Fruit fly (Drosophila melanogaster) whole organism, embryonic: ENCODE results near the gene Rrp46.
A peak's percentile ranks its signal among the peaks of the same experiment; 100 is the strongest.

ENCODE experiments used
- Adf1 ChIP-seq: fragments of 200-800 bp; sonication (Bioruptor generic); IDR thresholded peaks from 2 replicates; pipeline ENCODE4 v1.3.6; 2022; ENCODE audit warnings: missing biosample characterization, missing genetic modification characterization
- CG10565 ChIP-seq: fragments of 200-800 bp; sonication (Bioruptor generic); optimal IDR thresholded peaks from 3 replicates; lab custom pipeline; 2016; ENCODE audit warnings: missing biosample characterization, mild to moderate bottlenecking, missing genetic modification characterization
- CG12391 ChIP-seq: fragments of 200-800 bp; sonication (Bioruptor generic); optimal IDR thresholded peaks from 3 replicates; lab custom pipeline; 2018; ENCODE audit warnings: missing biosample characterization, mild to moderate bottlenecking, missing genetic modification characterization, moderate library complexity
- CG13624 ChIP-seq: fragments of 200-800 bp; sonication (Bioruptor generic); optimal IDR thresholded peaks from 2 replicates; lab custom pipeline; 2016; ENCODE audit warnings: missing biosample characterization, missing genetic modification characterization
- CG14710 ChIP-seq: fragments of 200-800 bp; sonication (Bioruptor generic); optimal IDR thresholded peaks from 3 replicates; lab custom pipeline; 2019; ENCODE audit warnings: missing biosample characterization, mild to moderate bottlenecking, missing genetic modification characterization, moderate library complexity
- CG1602 ChIP-seq: fragments of 200-800 bp; sonication (Bioruptor generic); optimal IDR thresholded peaks from 3 replicates; lab custom pipeline; 2016; ENCODE audit warnings: missing biosample characterization, missing genetic modification characterization
- CG17361 ChIP-seq: fragments of 200-800 bp; sonication (Bioruptor generic); IDR thresholded peaks from 3 replicates; pipeline ENCODE4 v1.3.6; 2022; ENCODE audit warnings: missing biosample characterization, missing genetic modification characterization
- CG1832 ChIP-seq: fragments of 200-800 bp; sonication (Bioruptor generic); optimal IDR thresholded peaks from 2 replicates; lab custom pipeline; 2017; ENCODE audit warnings: missing biosample characterization, mild to moderate bottlenecking, missing genetic modification characterization, inconsistent platforms
- CG18764 ChIP-seq: fragments of 200-800 bp; sonication (Bioruptor generic); optimal IDR thresholded peaks from 3 replicates; lab custom pipeline; 2016; ENCODE audit warnings: missing biosample characterization, missing genetic modification characterization
- CG2120 ChIP-seq: fragments of 200-800 bp; sonication (Bioruptor generic); optimal IDR thresholded peaks from 3 replicates; lab custom pipeline; 2016; ENCODE audit warnings: missing biosample characterization, missing genetic modification characterization
- CG34376 ChIP-seq: fragments of 200-800 bp; sonication (Bioruptor generic); optimal IDR thresholded peaks from 2 replicates; lab custom pipeline; 2018; ENCODE audit warnings: missing biosample characterization, mild to moderate bottlenecking, missing genetic modification characterization
- CG43689 ChIP-seq: fragments of 200-800 bp; sonication (Bioruptor generic); IDR thresholded peaks from 2 replicates; pipeline ENCODE4 v1.3.6; 2022; ENCODE audit warnings: missing biosample characterization, missing genetic modification characterization
- CG8388 ChIP-seq: fragments of 200-800 bp; sonication (Bioruptor generic); optimal IDR thresholded peaks from 2 replicates; lab custom pipeline; 2019; ENCODE audit warnings: missing biosample characterization, mild to moderate bottlenecking, missing genetic modification characterization, moderate library complexity
- CTCF ChIP-seq: fragments of 200-800 bp; sonication (Bioruptor generic); optimal IDR thresholded peaks from 2 replicates; lab custom pipeline; 2017; ENCODE audit warnings: missing biosample characterization, mild to moderate bottlenecking, missing genetic modification characterization, moderate library complexity
- D ChIP-seq, 2 experiments: fragments of 200-800 bp in 1 of 2; fragments of >200 bp in 1 of 2; sonication (Bioruptor generic) in 1 of 2; optimal IDR thresholded peaks; 2 replicates in 1 of 2; 3 replicates in 1 of 2; lab custom pipeline; 2017; ENCODE audit warnings: mild to moderate bottlenecking in 1 of 2, missing biosample characterization in 1 of 2, missing genetic modification characterization in 1 of 2, missing genetic modification reagents in 1 of 2
- Dfd ChIP-seq, 2 experiments: fragments of >200 bp; optimal IDR thresholded peaks; 2 replicates each; lab custom pipeline; 2017; ENCODE audit warnings: missing biosample characterization in 2 of 2, missing genetic modification characterization in 2 of 2
- Dll ChIP-seq: fragments of 200-800 bp; sonication (Bioruptor generic); IDR thresholded peaks from 4 replicates; pipeline ENCODE4 v1.3.6; 2022; ENCODE audit warnings: missing biosample characterization, missing genetic modification characterization; ENCODE audit not compliant: partially characterized antibody
- HmgD ChIP-seq: fragments of 200-800 bp; sonication (Bioruptor generic); optimal IDR thresholded peaks from 3 replicates; lab custom pipeline; 2016; ENCODE audit warnings: missing biosample characterization, missing genetic modification characterization
- Lim3 ChIP-seq: fragments of 200-800 bp; sonication (Bioruptor generic); IDR thresholded peaks from 2 replicates; pipeline ENCODE4 v1.3.6; 2022; ENCODE audit warnings: missing biosample characterization, missing genetic modification characterization
- MESR4 ChIP-seq: fragments of 200-800 bp; sonication (Bioruptor generic); optimal IDR thresholded peaks from 2 replicates; lab custom pipeline; 2018; ENCODE audit warnings: missing biosample characterization, mild to moderate bottlenecking, missing genetic modification characterization, moderate library complexity
- NC2α ChIP-seq: fragments of 200-800 bp; sonication (Bioruptor generic); optimal IDR thresholded peaks from 2 replicates; lab custom pipeline; 2016; ENCODE audit warnings: missing biosample characterization, missing genetic modification characterization
- Rfx ChIP-seq: fragments of 200-800 bp; sonication (Bioruptor generic); IDR thresholded peaks from 2 replicates; pipeline ENCODE4 v1.3.6; 2022; ENCODE audit warnings: missing biosample characterization, missing genetic modification characterization
- Stat92E ChIP-seq, 3 experiments: fragments of >200 bp in 2 of 3; fragments of 200-800 bp in 1 of 3; sonication (Bioruptor generic) in 1 of 3; optimal IDR thresholded peaks; 2 replicates each; lab custom pipeline; 2017 to 2019; ENCODE audit warnings: missing biosample characterization in 3 of 3, missing genetic modification characterization in 3 of 3, mild to moderate bottlenecking in 1 of 3, moderate library complexity in 1 of 3
- al ChIP-seq: fragments of 200-800 bp; sonication (Bioruptor generic); IDR thresholded peaks from 2 replicates; pipeline ENCODE4 v1.3.6; 2022; ENCODE audit warnings: missing biosample characterization, missing genetic modification characterization
- bigmax ChIP-seq: fragments of 200-800 bp; sonication (Bioruptor generic); optimal IDR thresholded peaks from 2 replicates; lab custom pipeline; 2018; ENCODE audit warnings: missing biosample characterization, mild to moderate bottlenecking, missing genetic modification characterization
- crc ChIP-seq: fragments of 200-800 bp; sonication (Bioruptor generic); optimal IDR thresholded peaks from 2 replicates; lab custom pipeline; 2016; ENCODE audit warnings: missing biosample characterization, missing genetic modification characterization
- gt ChIP-seq: fragments of 200-800 bp; sonication (Bioruptor generic); IDR thresholded peaks from 2 replicates; pipeline ENCODE4 v1.3.6; 2022; ENCODE audit warnings: missing biosample characterization, missing genetic modification characterization
- h ChIP-seq: fragments of >200 bp; optimal IDR thresholded peaks from 2 replicates; lab custom pipeline; 2017
- hth ChIP-seq: fragments of >200 bp; optimal IDR thresholded peaks from 2 replicates; lab custom pipeline; 2017; ENCODE audit warnings: inconsistent platforms
- ind ChIP-seq: fragments of 200-800 bp; sonication (Bioruptor generic); optimal IDR thresholded peaks from 3 replicates; lab custom pipeline; 2016; ENCODE audit warnings: missing biosample characterization, missing genetic modification characterization
- klu ChIP-seq: fragments of 200-800 bp; sonication (Bioruptor generic); IDR thresholded peaks from 2 replicates; pipeline ENCODE4 v1.3.6; 2022; ENCODE audit warnings: missing biosample characterization, missing genetic modification characterization
- kni ChIP-seq: fragments of 200-800 bp; sonication (Bioruptor generic); optimal IDR thresholded peaks from 3 replicates; lab custom pipeline; 2017; ENCODE audit warnings: mild to moderate bottlenecking, missing biosample characterization, missing genetic modification reagents, missing genetic modification characterization
- lmd ChIP-seq: fragments of 200-800 bp; sonication (Bioruptor generic); IDR thresholded peaks from 2 replicates; pipeline ENCODE4 v1.3.6; 2022; ENCODE audit warnings: missing biosample characterization, missing genetic modification characterization
- org-1 ChIP-seq: fragments of 200-800 bp; sonication (Bioruptor generic); optimal IDR thresholded peaks from 2 replicates; lab custom pipeline; 2017; ENCODE audit warnings: missing biosample characterization, missing genetic modification characterization
- phol ChIP-seq: fragments of 200-800 bp; sonication (Bioruptor generic); optimal IDR thresholded peaks from 3 replicates; lab custom pipeline; 2018; ENCODE audit warnings: missing biosample characterization, mild to moderate bottlenecking, missing genetic modification characterization, moderate library complexity
- pzg ChIP-seq: fragments of 200-800 bp; sonication (Bioruptor generic); optimal IDR thresholded peaks from 3 replicates; lab custom pipeline; 2018; ENCODE audit warnings: missing biosample characterization, mild to moderate bottlenecking, missing genetic modification characterization, moderate library complexity
- ranshi ChIP-seq: fragments of 200-800 bp; sonication (Bioruptor generic); IDR thresholded peaks from 2 replicates; pipeline ENCODE4 v1.3.6; 2022; ENCODE audit warnings: missing biosample characterization, missing genetic modification characterization
- sug ChIP-seq: fragments of 200-800 bp; optimal IDR thresholded peaks from 2 replicates; lab custom pipeline; 2019; ENCODE audit warnings: missing biosample characterization, mild to moderate bottlenecking, missing genetic modification characterization, moderate library complexity
- usp ChIP-seq: fragments of >200 bp; optimal IDR thresholded peaks from 2 replicates; lab custom pipeline; 2017; ENCODE audit warnings: missing biosample characterization, missing genetic modification characterization
- z ChIP-seq: fragments of 200-800 bp; sonication (Bioruptor generic); IDR thresholded peaks from 3 replicates; pipeline ENCODE4 v1.3.6; 2022; ENCODE audit warnings: missing biosample characterization, missing genetic modification characterization
- zen2 ChIP-seq: fragments of 200-800 bp; sonication (Bioruptor generic); IDR thresholded peaks from 3 replicates; pipeline ENCODE4 v1.3.6; 2022; ENCODE audit warnings: missing biosample characterization, missing genetic modification characterization; ENCODE audit not compliant: partially characterized antibody
- zf30C ChIP-seq: fragments of 200-800 bp; sonication (Bioruptor generic); optimal IDR thresholded peaks from 3 replicates; lab custom pipeline; 2018; ENCODE audit warnings: missing biosample characterization, mild to moderate bottlenecking, missing genetic modification characterization

The Rrp46 gene

dm6 chr3R:10388128-10389026, 24.7 kb upstream of the Rrp46 start, which contains the start of gene cwo (continued):
- no peak for TF ChIP-seq org-1 (GFP tag; lab: Kevin White, UChicago)
- no peak for TF ChIP-seq CG43689 (GFP tag; lab: Robert Waterston, UW)
- no peak for TF ChIP-seq CG18764 (GFP tag; lab: Kevin White, UChicago)
- no peak for TF ChIP-seq Rfx (GFP tag; lab: Robert Waterston, UW)
- no peak for TF ChIP-seq Dfd (GFP tag; optimal IDR thresholded peaks at IDR 0.05; lab: Kevin White, UChicago)
- no peak for TF ChIP-seq ranshi (GFP tag; lab: Robert Waterston, UW)
- TF ChIP-seq crc (GFP tag; lab: Kevin White, UChicago): no peak
- TF ChIP-seq CG2120 (GFP tag; lab: Kevin White, UChicago): no peak
- no peak for TF ChIP-seq pzg
- TF ChIP-seq h (lab: Kevin White, UChicago): no peak
- TF ChIP-seq HmgD (GFP tag; lab: Kevin White, UChicago): no peak
- no peak for TF ChIP-seq zen2 (GFP tag; lab: Robert Waterston, UW)
- TF ChIP-seq MESR4: no peak
- peak; percentile 25 for TF ChIP-seq CG34376 (GFP tag; lab: Kevin White, UChicago)
- no peak for TF ChIP-seq CG1602 (GFP tag; lab: Kevin White, UChicago)
- TF ChIP-seq bigmax (GFP tag; lab: Kevin White, UChicago): no peak
- TF ChIP-seq al (GFP tag; lab: Robert Waterston, UW): no peak
- no peak for TF ChIP-seq CG1832 (GFP tag; lab: Kevin White, UChicago)
- TF ChIP-seq ind (GFP tag; lab: Kevin White, UChicago): no peak
- TF ChIP-seq lmd (GFP tag; lab: Robert Waterston, UW): no peak
- TF ChIP-seq Stat92E (GFP tag; optimal IDR thresholded peaks at IDR 0.05; lab: Kevin White, UChicago): peak in 1 of 3 experiments; percentile 44
- TF ChIP-seq usp (GFP tag; lab: Kevin White, UChicago): no peak
- peak; percentile 9 for TF ChIP-seq CG14710
- no peak for TF ChIP-seq zf30C (GFP tag; lab: Kevin White, UChicago)
- no peak for TF ChIP-seq CG8388 (GFP tag; lab: Kevin White, UChicago)
- peak; percentile 76 for TF ChIP-seq kni (GFP tag; lab: Kevin White, UChicago)
- no peak for TF ChIP-seq CG10565
- no peak for TF ChIP-seq Lim3 (GFP tag; lab: Robert Waterston, UW)
- TF ChIP-seq phol: no peak
- TF ChIP-seq NC2α (GFP tag; lab: Kevin White, UChicago): no peak
- TF ChIP-seq sug: peak; percentile 52
- TF ChIP-seq Adf1 (GFP tag; lab: Robert Waterston, UW): no peak
- TF ChIP-seq hth (lab: Kevin White, UChicago): no peak
- no peak for TF ChIP-seq CG12391
- TF ChIP-seq klu: no peak
- no peak for TF ChIP-seq CG17361
- TF ChIP-seq CG13624: peak; percentile 14
- TF ChIP-seq z (GFP tag; lab: Robert Waterston, UW): no peak
- no peak for TF ChIP-seq gt (GFP tag; lab: Robert Waterston, UW)
- TF ChIP-seq Dll (GFP tag; lab: Robert Waterston, UW): no peak
- no peak for TF ChIP-seq CTCF (GFP tag; lab: Kevin White, UChicago)
- TF ChIP-seq D (optimal IDR thresholded peaks at IDR 0.05; lab: Kevin White, UChicago): no peak
- no peak for TF ChIP-seq D (GFP tag; optimal IDR thresholded peaks at IDR 0.05; lab: Kevin White, UChicago)
